Worm (Caenorhabditis elegans) whole organism, young adult: Measurements from ENCODE around the gene mfn-1.

Experiments
- F22D6.2 ChIP-seq: sonication (generic microtip); optimal IDR thresholded peaks from 2 replicates; lab custom pipeline; 2016; ENCODE audit warnings: mild to moderate bottlenecking, missing genetic modification characterization, missing compliant biosample characterization
- F39B2.1 ChIP-seq: fragments of 200-800 bp; sonication (Bioruptor generic); IDR thresholded peaks from 2 replicates; pipeline ENCODE4 v1.3.6; 2022; ENCODE audit warnings: missing genetic modification reagents, missing genetic modification characterization, missing compliant biosample characterization
- ama-1 ChIP-seq, 3 experiments: fragments of 150-350 bp in 1 of 3; sonication (generic microtip) in 2 of 3; optimal IDR thresholded peaks; 2 replicates each; lab custom pipeline; 2014 to 2018; ENCODE audit warnings: missing biosample characterization in 2 of 3, missing genetic modification characterization in 2 of 3, missing genetic modification reagents in 2 of 3
- attf-5 ChIP-seq: fragments of 200-800 bp; sonication (Bioruptor generic); optimal IDR thresholded peaks from 2 replicates; lab custom pipeline; 2018; ENCODE audit warnings: mild to moderate bottlenecking, missing genetic modification characterization, missing compliant biosample characterization
- ceh-100 ChIP-seq: fragments of 200-800 bp; sonication (Bioruptor generic); IDR thresholded peaks from 2 replicates; pipeline ENCODE4 v1.3.6; 2022; ENCODE audit warnings: missing genetic modification reagents, missing genetic modification characterization, missing compliant biosample characterization
- ceh-79 ChIP-seq: sonication (generic microtip); optimal IDR thresholded peaks from 2 replicates; lab custom pipeline; 2017; ENCODE audit warnings: mild to moderate bottlenecking, missing genetic modification characterization, missing compliant biosample characterization
- ceh-91 ChIP-seq: fragments of 200-800 bp; sonication (Bioruptor generic); IDR thresholded peaks from 2 replicates; pipeline ENCODE4 v1.3.6; 2022; ENCODE audit warnings: missing genetic modification reagents, missing genetic modification characterization, missing compliant biosample characterization
- egl-18 ChIP-seq: fragments of 200-800 bp; sonication (Bioruptor generic); IDR thresholded peaks from 2 replicates; pipeline ENCODE4 v1.3.6; 2022; ENCODE audit warnings: missing genetic modification reagents, missing genetic modification characterization, missing compliant biosample characterization
- hmg-20 ChIP-seq: fragments of 200-800 bp; sonication (Bioruptor generic); IDR thresholded peaks from 2 replicates; pipeline ENCODE4 v1.3.6; 2022; ENCODE audit warnings: missing genetic modification reagents, missing genetic modification characterization, missing compliant biosample characterization
- sptf-2 ChIP-seq: fragments of 200-800 bp; sonication (Bioruptor generic); optimal IDR thresholded peaks from 2 replicates; lab custom pipeline; 2018; ENCODE audit warnings: mild to moderate bottlenecking, missing genetic modification characterization, missing compliant biosample characterization
- unc-62 ChIP-seq: fragments of 150-350 bp; optimal IDR thresholded peaks from 2 replicates; lab custom pipeline; 2014; ENCODE audit warnings: missing biosample characterization, missing genetic modification reagents, missing genetic modification characterization

DNA sequence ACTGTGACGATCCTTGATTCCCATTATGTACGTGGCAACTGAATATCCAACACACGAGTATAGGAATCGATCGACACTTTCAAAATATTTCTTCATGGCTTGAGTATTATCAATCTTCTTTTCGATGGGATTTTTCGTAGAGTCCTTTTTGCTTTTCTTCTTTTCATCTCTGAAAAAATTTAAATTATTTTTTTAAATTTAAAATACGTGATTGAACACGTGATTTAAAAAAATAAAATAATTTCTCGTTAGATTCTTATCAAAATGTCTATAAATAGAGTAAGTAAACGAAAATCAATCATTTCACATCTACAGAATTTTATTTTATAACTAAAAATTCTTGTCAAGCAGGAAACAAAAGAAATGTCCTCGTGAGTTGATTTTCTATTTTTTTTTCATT lies 49.5 kb upstream of the mfn-1 start, which contains the start of gene Y62F5A.10:
- TF ChIP-seq F22D6.2 (tag; lab: Kevin White, UChicago) (no peak), unc-62 (GFP tag; lab: Kevin White, UChicago) (no peak), F39B2.1 (GFP tag; lab: Robert Waterston, UW) (no peak), ama-1 (optimal IDR thresholded peaks at IDR 0.05; lab: Kevin White, UChicago) (no peak), ama-1 (GFP tag; optimal IDR thresholded peaks at IDR 0.05; lab: Kevin White, UChicago) (no peak), hmg-20 (GFP tag; lab: Robert Waterston, UW) (no peak), egl-18 (GFP tag; lab: Robert Waterston, UW) (no peak), ceh-100 (GFP tag; lab: Robert Waterston, UW) (no peak), ceh-91 (no peak), sptf-2 (GFP tag; lab: Kevin White, UChicago) (no peak), attf-5 (GFP tag; lab: Kevin White, UChicago) (no peak), ceh-79 (tag; lab: Kevin White, UChicago) (no peak)
